Fruit fly (Drosophila melanogaster) whole organism, wandering third instar larva: ENCODE measurements around the gene CG33124.
A peak's percentile ranks its signal among the peaks of the same experiment; 100 is the strongest.

Source experiments
- Abd-B ChIP-seq: fragments of >200 bp; optimal IDR thresholded peaks from 2 replicates; lab custom pipeline; 2017; ENCODE audit warnings: missing biosample characterization, missing genetic modification characterization
- CG32264 ChIP-seq: fragments of 200-800 bp; sonication (Bioruptor generic); optimal IDR thresholded peaks from 2 replicates; lab custom pipeline; 2016; ENCODE audit warnings: missing biosample characterization, missing genetic modification characterization
- CG9705 ChIP-seq: fragments of 200-800 bp; sonication (Bioruptor generic); optimal IDR thresholded peaks from 2 replicates; lab custom pipeline; 2018; ENCODE audit warnings: missing biosample characterization, mild to moderate bottlenecking, missing genetic modification characterization
- CrebA ChIP-seq: fragments of 200-800 bp; sonication (Bioruptor generic); optimal IDR thresholded peaks from 2 replicates; lab custom pipeline; 2016; ENCODE audit warnings: missing biosample characterization, mild to moderate bottlenecking, missing genetic modification characterization, borderline replicate concordance
- Dfd ChIP-seq: fragments of >200 bp; optimal IDR thresholded peaks from 2 replicates; lab custom pipeline; 2017; ENCODE audit warnings: missing biosample characterization, missing genetic modification characterization
- Dif ChIP-seq: fragments of 200-275, 200-300 bp; sonication (Bioruptor generic); optimal IDR thresholded peaks from 2 replicates; lab custom pipeline; 2018; ENCODE audit warnings: missing biosample characterization, missing genetic modification characterization; ENCODE audit not compliant: partially characterized antibody
- GATAd ChIP-seq: sonication (Bioruptor generic); optimal IDR thresholded peaks from 2 replicates; lab custom pipeline; 2016; ENCODE audit warnings: missing biosample characterization, missing genetic modification characterization
- HLH106 ChIP-seq: fragments of 200-800 bp; optimal IDR thresholded peaks from 3 replicates; lab custom pipeline; 2019; ENCODE audit warnings: missing biosample characterization, mild to moderate bottlenecking, missing genetic modification characterization, moderate library complexity
- Hnf4 ChIP-seq: fragments of 200-800 bp; sonication (Bioruptor generic); optimal IDR thresholded peaks from 2 replicates; lab custom pipeline; 2016; ENCODE audit warnings: missing biosample characterization, mild to moderate bottlenecking, missing genetic modification characterization
- Hr78 ChIP-seq: fragments of >200 bp; optimal IDR thresholded peaks from 2 replicates; lab custom pipeline; 2017; ENCODE audit warnings: missing biosample characterization, missing genetic modification characterization
- Hr83 ChIP-seq: fragments of 200-300 bp; sonication (Bioruptor generic); optimal IDR thresholded peaks from 2 replicates; lab custom pipeline; 2016; ENCODE audit warnings: missing biosample characterization, mild to moderate bottlenecking, missing genetic modification characterization, moderate library complexity; ENCODE audit not compliant: poor library complexity, severe bottlenecking
- Jra ChIP-seq: sonication (Bioruptor generic); optimal IDR thresholded peaks from 2 replicates; lab custom pipeline; 2016; ENCODE audit warnings: missing biosample characterization, missing genetic modification characterization
- Mio ChIP-seq: sonication (Bioruptor generic); optimal IDR thresholded peaks from 2 replicates; lab custom pipeline; 2016; ENCODE audit warnings: missing biosample characterization, missing genetic modification characterization
- Myc ChIP-seq: fragments of >200 bp; optimal IDR thresholded peaks from 2 replicates; lab custom pipeline; 2017
- N ChIP-seq: fragments of >200 bp; optimal IDR thresholded peaks from 2 replicates; lab custom pipeline; 2018; ENCODE audit warnings: missing biosample characterization, missing external identifiers, missing genetic modification characterization
- OdsH ChIP-seq: fragments of 200-800 bp; sonication (Bioruptor generic); optimal IDR thresholded peaks from 2 replicates; lab custom pipeline; 2016; ENCODE audit warnings: missing biosample characterization, mild to moderate bottlenecking, missing genetic modification characterization
- Rel ChIP-seq, 2 experiments: fragments of 200-800 bp; sonication (Bioruptor generic) in 1 of 2; optimal IDR thresholded peaks; 2 replicates in 1 of 2; 3 replicates in 1 of 2; lab custom pipeline; 2016 to 2019; ENCODE audit warnings: mild to moderate bottlenecking in 2 of 2, missing biosample characterization in 2 of 2, missing genetic modification characterization in 2 of 2, moderate library complexity in 1 of 2
- Sp1 ChIP-seq: fragments of 200-800 bp; sonication (Bioruptor generic); optimal IDR thresholded peaks from 3 replicates; lab custom pipeline; 2019; ENCODE audit warnings: missing biosample characterization, mild to moderate bottlenecking, missing genetic modification characterization, moderate library complexity
- Vsx2 ChIP-seq: fragments of 200-300, 225-300 bp; sonication (Bioruptor generic); optimal IDR thresholded peaks from 2 replicates; lab custom pipeline; 2018; ENCODE audit warnings: missing biosample characterization, missing genetic modification characterization; ENCODE audit not compliant: partially characterized antibody
- br ChIP-seq: fragments of 200-800 bp; sonication (Bioruptor generic); optimal IDR thresholded peaks from 2 replicates; lab custom pipeline; 2016; ENCODE audit warnings: missing biosample characterization, missing genetic modification characterization
- brk ChIP-seq: fragments of 200-800 bp; sonication (Bioruptor generic); optimal IDR thresholded peaks from 2 replicates; lab custom pipeline; 2016; ENCODE audit warnings: missing biosample characterization, mild to moderate bottlenecking, missing genetic modification characterization
- dl ChIP-seq, 2 experiments: fragments of 175-275, 200-275 bp in 1 of 2; fragments of 200-275 bp in 1 of 2; sonication (Bioruptor generic); optimal IDR thresholded peaks; lab custom pipeline; 2018; ENCODE audit warnings: mild to moderate bottlenecking in 2 of 2, missing biosample characterization in 2 of 2, missing genetic modification characterization in 2 of 2, moderate library complexity in 2 of 2; ENCODE audit not compliant: partially characterized antibody in 2 of 2, insufficient read depth in 1 of 2
- dmrt93B ChIP-seq: fragments of 200-800 bp; sonication (Bioruptor generic); optimal IDR thresholded peaks from 2 replicates; lab custom pipeline; 2018; ENCODE audit warnings: missing biosample characterization, mild to moderate bottlenecking, missing genetic modification characterization
- dsf ChIP-seq: sonication (Bioruptor generic); optimal IDR thresholded peaks from 2 replicates; lab custom pipeline; 2016; ENCODE audit warnings: missing biosample characterization, missing genetic modification characterization, borderline replicate concordance
- ey ChIP-seq: fragments of 200-800 bp; sonication (Bioruptor generic); optimal IDR thresholded peaks from 2 replicates; lab custom pipeline; 2016; ENCODE audit warnings: missing biosample characterization, missing genetic modification characterization
- foxo ChIP-seq, 2 experiments: fragments of 200-800 bp; sonication (Bioruptor generic); optimal IDR thresholded peaks; 2 replicates in 1 of 2; 3 replicates in 1 of 2; lab custom pipeline; 2016 to 2017; ENCODE audit warnings: missing biosample characterization in 2 of 2, missing genetic modification characterization in 2 of 2
- fru ChIP-seq: fragments of 200-800 bp; sonication (Bioruptor generic); optimal IDR thresholded peaks from 3 replicates; lab custom pipeline; 2016; ENCODE audit warnings: missing biosample characterization, mild to moderate bottlenecking, missing genetic modification characterization
- h ChIP-seq: fragments of 200-800 bp; sonication (Bioruptor generic); optimal IDR thresholded peaks from 3 replicates; lab custom pipeline; 2016; ENCODE audit warnings: missing biosample characterization, mild to moderate bottlenecking, missing genetic modification characterization
- jim ChIP-seq: fragments of 175-275, 200-325 bp; sonication (Bioruptor generic); optimal IDR thresholded peaks from 2 replicates; lab custom pipeline; 2016; ENCODE audit warnings: missing biosample characterization, mild to moderate bottlenecking, missing genetic modification characterization
- lola ChIP-seq: fragments of >200 bp; optimal IDR thresholded peaks from 2 replicates; lab custom pipeline; 2017; ENCODE audit warnings: missing biosample characterization, missing genetic modification characterization
- pan ChIP-seq: fragments of >200 bp; optimal IDR thresholded peaks from 2 replicates; lab custom pipeline; 2017
- psq ChIP-seq: fragments of 200-800 bp; sonication (Bioruptor generic); optimal IDR thresholded peaks from 3 replicates; lab custom pipeline; 2017; ENCODE audit warnings: missing biosample characterization, mild to moderate bottlenecking, missing genetic modification characterization, moderate library complexity
- rgr ChIP-seq: fragments of 200-800 bp; sonication (Bioruptor generic); optimal IDR thresholded peaks from 3 replicates; lab custom pipeline; 2016; ENCODE audit warnings: missing biosample characterization, mild to moderate bottlenecking, missing genetic modification characterization
- sage ChIP-seq: fragments of 200-800 bp; sonication (Bioruptor generic); optimal IDR thresholded peaks from 2 replicates; lab custom pipeline; 2016; ENCODE audit warnings: missing biosample characterization, mild to moderate bottlenecking, missing genetic modification characterization
- sv ChIP-seq: fragments of 200-800 bp; sonication (Bioruptor generic); optimal IDR thresholded peaks from 3 replicates; lab custom pipeline; 2016; ENCODE audit warnings: missing biosample characterization, missing genetic modification characterization
- tai ChIP-seq: sonication (Bioruptor generic); optimal IDR thresholded peaks from 2 replicates; lab custom pipeline; 2016; ENCODE audit warnings: missing biosample characterization, missing genetic modification characterization
- usp ChIP-seq: fragments of >200 bp; optimal IDR thresholded peaks from 2 replicates; lab custom pipeline; 2017; ENCODE audit warnings: missing biosample characterization, missing genetic modification characterization
- woc ChIP-seq: sonication (Bioruptor generic); optimal IDR thresholded peaks from 2 replicates; lab custom pipeline; 2016; ENCODE audit warnings: missing biosample characterization, mild to moderate bottlenecking, missing genetic modification characterization

CG33124 gene

DNA sequence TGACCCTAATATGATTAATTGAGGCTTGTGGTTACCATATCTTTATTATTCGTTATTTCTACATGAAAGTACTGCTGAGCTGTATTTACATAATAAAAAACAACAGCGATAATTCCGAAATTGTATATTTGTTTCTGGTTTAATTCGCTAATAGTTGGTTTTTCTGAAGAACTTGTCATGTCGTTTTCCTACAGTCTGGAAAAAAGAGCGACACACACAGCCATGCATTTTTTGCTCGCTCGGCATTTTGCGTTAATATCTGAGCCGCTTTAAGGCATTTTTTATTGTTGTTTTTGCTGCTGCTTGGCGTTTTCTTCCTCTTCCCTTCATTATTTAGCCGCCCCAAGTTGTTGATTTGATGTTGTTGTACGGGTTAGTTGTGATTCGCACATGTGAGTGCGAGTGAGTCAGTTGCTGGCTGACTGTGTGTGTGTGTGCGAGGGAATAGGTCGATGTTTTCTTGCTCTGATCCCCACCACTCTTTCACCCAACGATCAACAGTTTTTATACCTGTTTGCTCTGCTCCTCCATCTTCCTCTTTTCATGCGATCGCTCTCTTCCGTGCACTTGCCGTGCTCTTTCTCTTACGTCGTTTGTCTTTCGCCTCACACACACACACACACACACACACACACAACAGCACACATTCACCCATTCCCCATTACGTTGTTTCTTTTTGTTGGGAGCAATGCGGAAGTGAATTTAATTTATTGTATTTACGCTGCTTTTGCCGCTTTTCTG is 33.6 kb downstream of the CG33124 start:
- TF ChIP-seq Abd-B (GFP tag; lab: Kevin White, UChicago) (no peak), br (GFP tag; lab: Kevin White, UChicago) (peak; percentile 48), Vsx2 (GFP tag; lab: Kevin White, UChicago) (peak; percentile 43), rgr (GFP tag; lab: Kevin White, UChicago) (peak; percentile 63), h (peak; percentile 28), fru (GFP tag; lab: Kevin White, UChicago) (peak; percentile 47), woc (GFP tag; lab: Kevin White, UChicago) (peak; percentile 29), Sp1 (GFP tag; lab: Kevin White, UChicago) (peak; percentile 37), lola (GFP tag; lab: Kevin White, UChicago) (no peak), pan (lab: Kevin White, UChicago) (no peak), CG9705 (GFP tag; lab: Kevin White, UChicago) (no peak), Hr83 (GFP tag; lab: Kevin White, UChicago) (peak; percentile 42), dsf (no peak), Dfd (peak; percentile 90), CrebA (no peak), Hr78 (GFP tag; lab: Kevin White, UChicago) (no peak), sv (GFP tag; lab: Kevin White, UChicago) (no peak), foxo (GFP tag; optimal IDR thresholded peaks at IDR 0.05; lab: Kevin White, UChicago) (peak in 1 of 2 experiments; percentile 21), Dif (GFP tag; lab: Kevin White, UChicago) (peak; percentile 76), Hnf4 (GFP tag; lab: Kevin White, UChicago) (peak; percentile 41), Jra (GFP tag; lab: Kevin White, UChicago) (peak; percentile 0), sage (GFP tag; lab: Kevin White, UChicago) (no peak), HLH106 (tag; lab: Kevin White, UChicago) (peak; percentile 32), dl (GFP tag; optimal IDR thresholded peaks at IDR 0.05; lab: Kevin White, UChicago; ENCODE audit: insufficient read depth in 1 of 2, partially characterized antibody in 2 of 2) (peak in 1 of 2 experiments; percentile 41), jim (GFP tag; lab: Kevin White, UChicago) (no peak), tai (GFP tag; lab: Kevin White, UChicago) (peak; percentile 24), OdsH (GFP tag; lab: Kevin White, UChicago) (peak; percentile 54), Myc (lab: Kevin White, UChicago) (no peak), psq (GFP tag; lab: Kevin White, UChicago) (peak; percentile 91), Rel (GFP tag; optimal IDR thresholded peaks at IDR 0.05; lab: Kevin White, UChicago) (no peak), Rel (tag; optimal IDR thresholded peaks at IDR 0.05; lab: Kevin White, UChicago) (peak; percentile 1), dmrt93B (GFP tag; lab: Kevin White, UChicago) (no peak), CG32264 (GFP tag; lab: Kevin White, UChicago) (no peak), GATAd (GFP tag; lab: Kevin White, UChicago) (no peak), brk (peak; percentile 61), ey (GFP tag; lab: Kevin White, UChicago) (peak; percentile 47), Mio (GFP tag; lab: Kevin White, UChicago) (no peak), usp (GFP tag; lab: Kevin White, UChicago) (no peak), N (GFP tag; lab: Kevin White, UChicago) (no peak)

DNA sequence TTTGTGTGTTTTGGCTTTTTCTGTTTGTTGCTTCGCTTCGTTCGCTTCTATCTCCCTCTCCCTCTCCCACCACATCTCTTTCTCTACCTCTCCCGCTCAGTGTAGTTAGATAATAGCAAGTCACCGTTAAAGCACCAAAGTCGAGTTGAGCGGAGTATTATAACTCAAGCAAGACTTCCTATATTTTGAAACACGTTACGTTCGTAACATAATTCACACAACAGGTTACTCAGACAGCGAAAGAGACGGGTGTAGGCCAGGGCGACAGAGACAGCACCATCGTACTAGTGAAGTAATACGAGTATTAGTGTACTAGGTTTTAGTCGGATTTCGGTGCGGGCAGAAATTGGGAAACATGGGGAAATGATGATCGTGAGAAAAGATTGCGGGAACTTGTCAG is 35.3 kb downstream of the CG33124 start:
- TF ChIP-seq Jra (GFP tag; lab: Kevin White, UChicago) (no peak), sage (GFP tag; lab: Kevin White, UChicago) (no peak), Myc (lab: Kevin White, UChicago) (no peak)
